Worm (Caenorhabditis elegans) whole organism, midembryonic: ENCODE data around the gene F38A1.15.

Source experiments
- T22C8.4 ChIP-seq: fragments of 200-800 bp; sonication (Bioruptor generic); IDR thresholded peaks from 2 replicates; pipeline ENCODE4 v1.3.6; 2022; ENCODE audit warnings: missing genetic modification characterization, missing compliant biosample characterization
- cog-1 ChIP-seq: sonication (generic microtip); optimal IDR thresholded peaks from 2 replicates; lab custom pipeline; 2016; ENCODE audit warnings: missing genetic modification characterization, missing compliant biosample characterization
- flt-1 ChIP-seq: fragments of 200-800 bp; sonication (Bioruptor generic); IDR thresholded peaks from 2 replicates; pipeline ENCODE4 v1.3.6; 2022; ENCODE audit warnings: missing genetic modification characterization, missing compliant biosample characterization
- klf-2 ChIP-seq: fragments of 200-800 bp; sonication (Bioruptor generic); conservative IDR thresholded peaks from 2 replicates; pipeline ENCODE4 v1.3.6; 2022; ENCODE audit warnings: missing genetic modification reagents, missing genetic modification characterization, missing compliant biosample characterization
- med-1 ChIP-seq: sonication (generic microtip); optimal IDR thresholded peaks from 2 replicates; lab custom pipeline; 2017; ENCODE audit warnings: missing genetic modification characterization, mild to moderate bottlenecking, missing compliant biosample characterization, antibody characterized with exemption, missing genetic modification reagents; ENCODE audit not compliant: insufficient read depth
- ref-1 ChIP-seq: fragments of 200-800 bp; sonication (Bioruptor generic); conservative IDR thresholded peaks from 2 replicates; pipeline ENCODE4 v1.3.6; 2022; ENCODE audit warnings: missing genetic modification reagents, missing genetic modification characterization, missing compliant biosample characterization
- tab-1 ChIP-seq: fragments of 200-800 bp; sonication (Bioruptor generic); IDR thresholded peaks from 2 replicates; pipeline ENCODE4 v1.3.6; 2022; ENCODE audit warnings: missing genetic modification characterization, missing compliant biosample characterization
- ztf-23 ChIP-seq: fragments of 200-800 bp; sonication (Bioruptor generic); IDR thresholded peaks from 2 replicates; pipeline ENCODE4 v1.3.6; 2022; ENCODE audit warnings: missing genetic modification reagents, missing genetic modification characterization, missing compliant biosample characterization
- ztf-29 ChIP-seq: fragments of 200-800 bp; sonication (Bioruptor generic); IDR thresholded peaks from 2 replicates; pipeline ENCODE4 v1.3.6; 2022; ENCODE audit warnings: missing genetic modification reagents, missing genetic modification characterization, missing compliant biosample characterization

Gene F38A1.15

DNA sequence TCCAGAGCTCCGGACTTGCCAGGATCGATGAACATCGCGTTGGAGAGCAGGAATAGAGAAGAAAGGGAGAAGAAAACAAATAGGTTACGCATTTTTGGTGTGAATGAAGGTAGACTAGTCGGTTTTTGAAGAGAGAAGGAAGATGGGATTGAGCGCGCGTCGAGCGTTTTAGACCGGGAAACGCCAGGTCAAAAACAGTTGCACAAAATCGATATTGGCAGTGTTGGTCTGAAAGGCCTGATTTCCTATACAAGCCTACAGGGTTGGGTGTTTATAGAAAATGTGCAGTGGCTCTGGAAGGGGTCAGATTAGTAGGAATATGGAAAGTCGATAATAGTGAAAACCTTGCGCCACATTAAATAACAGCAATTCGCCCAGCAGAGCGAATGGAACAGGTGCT lies 38.3 kb downstream of the F38A1.15 start, which contains the start of gene dsl-2:
Gene dsl-2 (minus strand): TSS at position 101 of the 400 bp plus-strand sequence.
- TF ChIP-seq ztf-23 (GFP tag; lab: Robert Waterston, UW) (no peak), flt-1 (GFP tag; lab: Robert Waterston, UW) (no peak), cog-1 (tag; lab: Kevin White, UChicago) (no peak), tab-1 (GFP tag; lab: Robert Waterston, UW) (no peak), ztf-29 (no peak), T22C8.4 (GFP tag; lab: Robert Waterston, UW) (no peak), med-1 (GFP tag; lab: Kevin White, UChicago) (no peak), ref-1 (GFP tag; lab: Robert Waterston, UW) (no peak), klf-2 (GFP tag; lab: Robert Waterston, UW) (no peak)

DNA sequence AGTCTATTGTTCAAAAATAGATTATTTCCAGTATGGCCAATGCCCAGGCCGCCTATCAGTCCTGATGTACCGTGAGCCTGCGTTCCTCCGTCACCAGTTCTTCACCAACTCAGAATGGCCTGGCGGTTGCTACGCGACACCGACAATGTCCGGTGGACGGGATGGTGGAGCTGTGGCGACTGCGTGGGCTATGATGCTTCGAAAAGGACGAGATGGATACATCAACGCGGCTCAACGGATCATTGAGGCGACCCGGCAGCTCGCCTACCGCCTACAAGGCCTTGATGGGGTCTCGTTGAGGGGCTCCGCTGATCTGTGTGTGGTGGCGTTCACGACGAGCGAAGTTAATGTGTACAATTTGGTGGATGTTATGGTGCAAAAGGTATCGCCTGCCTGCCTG lies 43.7 kb downstream of the F38A1.15 start:
- TF ChIP-seq flt-1 (GFP tag; lab: Robert Waterston, UW), result no peak
- no peak for TF ChIP-seq ref-1 (GFP tag; lab: Robert Waterston, UW)
- no peak for TF ChIP-seq cog-1 (tag; lab: Kevin White, UChicago)
- TF ChIP-seq T22C8.4 (GFP tag; lab: Robert Waterston, UW), result no peak
- no peak for TF ChIP-seq klf-2 (GFP tag; lab: Robert Waterston, UW)
- TF ChIP-seq ztf-23 (GFP tag; lab: Robert Waterston, UW), result no peak
- no peak for TF ChIP-seq med-1 (GFP tag; lab: Kevin White, UChicago)
- TF ChIP-seq tab-1 (GFP tag; lab: Robert Waterston, UW), result no peak

DNA sequence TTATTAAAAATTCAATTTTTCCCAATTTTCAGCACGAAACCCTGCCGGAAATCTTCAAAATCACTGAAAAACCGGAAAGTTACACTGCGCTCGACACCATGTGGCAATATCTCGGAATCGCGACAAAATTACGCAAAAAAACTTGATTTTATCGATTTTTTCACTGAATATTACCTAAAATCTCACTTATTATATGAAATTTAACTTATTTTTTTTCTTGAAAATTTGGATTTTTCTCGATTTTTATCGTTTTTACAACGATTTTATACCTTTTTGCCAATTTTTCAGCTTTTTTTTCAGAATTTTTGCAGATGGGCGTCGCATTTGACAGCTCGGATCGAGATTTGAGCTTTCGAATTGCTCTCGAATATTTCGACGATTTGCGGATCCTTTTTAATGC lies 50.4 kb downstream of the F38A1.15 start, which contains the start of gene spl-3:
Gene spl-3 (plus strand): TSS at position 301 of the 400 bp plus-strand sequence.
- TF ChIP-seq klf-2 (GFP tag; lab: Robert Waterston, UW) (no peak), cog-1 (tag; lab: Kevin White, UChicago) (no peak), ztf-29 (no peak), ztf-23 (GFP tag; lab: Robert Waterston, UW) (no peak)
